Worm (Caenorhabditis elegans) whole organism, L1 larva: ENCODE measurements around the gene srx-114.

Source experiments
- dpl-1 ChIP-seq, 3 experiments: fragments of 150-350 bp in 2 of 3; sonication (generic microtip) in 1 of 3; optimal IDR thresholded peaks; 2 replicates each; lab custom pipeline; 2014 to 2017; ENCODE audit warnings: missing biosample characterization in 3 of 3, missing genetic modification characterization in 3 of 3, missing genetic modification reagents in 3 of 3
- efl-3 ChIP-seq: fragments of 200-800 bp; sonication (Bioruptor generic); optimal IDR thresholded peaks from 2 replicates; lab custom pipeline; 2018; ENCODE audit warnings: mild to moderate bottlenecking, missing genetic modification characterization, missing compliant biosample characterization
- lsy-2 ChIP-seq, 2 experiments: fragments of 150-350 bp; optimal IDR thresholded peaks; 2 replicates each; lab custom pipeline; 2014; ENCODE audit warnings: missing biosample characterization in 2 of 2, missing genetic modification characterization in 2 of 2
- nhr-237 ChIP-seq: fragments of 150-350 bp; optimal IDR thresholded peaks from 2 replicates; lab custom pipeline; 2014; ENCODE audit warnings: missing biosample characterization, missing genetic modification characterization
- nhr-77 ChIP-seq: fragments of 150-350 bp; optimal IDR thresholded peaks from 2 replicates; lab custom pipeline; 2014; ENCODE audit warnings: missing biosample characterization, missing genetic modification characterization
- pqm-1 ChIP-seq: sonication (generic microtip); optimal IDR thresholded peaks from 3 replicates; lab custom pipeline; 2017; ENCODE audit warnings: missing biosample characterization, missing genetic modification characterization
- zip-4 ChIP-seq: fragments of 200-800 bp; sonication (Bioruptor generic); optimal IDR thresholded peaks from 2 replicates; lab custom pipeline; 2018; ENCODE audit warnings: mild to moderate bottlenecking, missing genetic modification characterization, moderate library complexity, missing compliant biosample characterization

- no peak for TF ChIP-seq nhr-237
- TF ChIP-seq dpl-1 (GFP tag; optimal IDR thresholded peaks at IDR 0.05; lab: Kevin White, UChicago): no peak
- no peak for TF ChIP-seq nhr-77 (tag; lab: Kevin White, UChicago)
- no peak for TF ChIP-seq lsy-2 (tag; optimal IDR thresholded peaks at IDR 0.05; lab: Kevin White, UChicago)
- no peak for TF ChIP-seq zip-4 (GFP tag; lab: Kevin White, UChicago)
- no peak for TF ChIP-seq efl-3
- no peak for TF ChIP-seq pqm-1 (tag; lab: Kevin White, UChicago)
Observed at ce11 chrII:5393090-5393489, 39.9 kb downstream of the srx-114 start, which contains the start of gene brap-2.
